Worm (Caenorhabditis elegans) whole organism, L4 larva: ENCODE results near the gene B0244.10.

Experiments used
- D1046.2 ChIP-seq: fragments of 200-800 bp; sonication (Bioruptor generic); IDR thresholded peaks from 2 replicates; pipeline ENCODE4 v1.3.6; 2022; ENCODE audit warnings: missing genetic modification characterization, missing compliant biosample characterization
- F37D6.2 ChIP-seq: sonication (generic microtip); optimal IDR thresholded peaks from 2 replicates; lab custom pipeline; 2016; ENCODE audit warnings: mild to moderate bottlenecking, missing genetic modification characterization, missing compliant biosample characterization
- Y105C5A.15 ChIP-seq: fragments of 200-800 bp; sonication (Bioruptor generic); IDR thresholded peaks from 2 replicates; pipeline ENCODE4 v1.3.6; 2022; ENCODE audit warnings: missing genetic modification characterization, missing compliant biosample characterization
- Y75B8A.6 ChIP-seq: fragments of 200-800 bp; sonication (Bioruptor generic); IDR thresholded peaks from 2 replicates; pipeline ENCODE4 v1.3.6; 2022; ENCODE audit warnings: missing genetic modification reagents, missing genetic modification characterization, missing compliant biosample characterization
- ZK337.2 ChIP-seq: fragments of 200-800 bp; sonication (Bioruptor generic); IDR thresholded peaks from 2 replicates; pipeline ENCODE4 v1.3.6; 2022; ENCODE audit warnings: missing genetic modification reagents, missing genetic modification characterization, missing compliant biosample characterization
- aha-1 ChIP-seq: fragments of 150-350 bp; peaks from one replicate; lab custom pipeline; 2014; ENCODE audit warnings: missing biosample characterization, missing genetic modification characterization
- aly-2 ChIP-seq: sonication (generic microtip); optimal IDR thresholded peaks from 2 replicates; lab custom pipeline; 2018; ENCODE audit warnings: missing biosample characterization, missing genetic modification characterization
- arid-1 ChIP-seq: fragments of 200-800 bp; sonication (Bioruptor generic); conservative IDR thresholded peaks from 2 replicates; pipeline ENCODE4 v1.3.6; 2022; ENCODE audit warnings: missing genetic modification reagents, missing genetic modification characterization, missing compliant biosample characterization
- attf-4 ChIP-seq: sonication (generic microtip); optimal IDR thresholded peaks from 3 replicates; lab custom pipeline; 2017; ENCODE audit warnings: missing biosample characterization, missing genetic modification characterization
- ceh-20 ChIP-seq: fragments of 200-800 bp; sonication (Bioruptor generic); IDR thresholded peaks from 2 replicates; pipeline ENCODE4 v1.3.6; 2022; ENCODE audit warnings: missing genetic modification reagents, missing genetic modification characterization, missing compliant biosample characterization
- ceh-62 ChIP-seq: sonication (generic microtip); optimal IDR thresholded peaks from 2 replicates; lab custom pipeline; 2017; ENCODE audit warnings: missing biosample characterization, missing genetic modification characterization
- ctbp-1 ChIP-seq: fragments of 200-800 bp; sonication (Bioruptor generic); IDR thresholded peaks from 2 replicates; pipeline ENCODE4 v1.3.6; 2022; ENCODE audit warnings: missing genetic modification reagents, missing genetic modification characterization, missing compliant biosample characterization
- daf-16 ChIP-seq, 3 experiments: sonication (generic microtip); optimal IDR thresholded peaks; 2 replicates each; lab custom pipeline; 2016 to 2017; ENCODE audit warnings: missing genetic modification characterization in 3 of 3, missing genetic modification reagents in 3 of 3, mild to moderate bottlenecking in 2 of 3, missing compliant biosample characterization in 2 of 3, missing biosample characterization in 1 of 3, moderate library complexity in 1 of 3
- dmd-6 ChIP-seq: fragments of 200-800 bp; sonication (Bioruptor generic); IDR thresholded peaks from 2 replicates; pipeline ENCODE4 v1.3.6; 2022; ENCODE audit warnings: missing genetic modification reagents, missing genetic modification characterization, missing compliant biosample characterization
- dmd-9 ChIP-seq: fragments of 200-800 bp; sonication (Bioruptor generic); IDR thresholded peaks from 2 replicates; pipeline ENCODE4 v1.3.6; 2022; ENCODE audit warnings: missing genetic modification reagents, missing genetic modification characterization, missing compliant biosample characterization
- dpl-1 ChIP-seq: fragments of 150-350 bp; optimal IDR thresholded peaks from 2 replicates; lab custom pipeline; 2014; ENCODE audit warnings: missing biosample characterization, missing genetic modification reagents, missing genetic modification characterization
- duxl-1 ChIP-seq: sonication (generic microtip); optimal IDR thresholded peaks from 2 replicates; lab custom pipeline; 2016; ENCODE audit warnings: mild to moderate bottlenecking, missing genetic modification characterization, moderate library complexity, missing compliant biosample characterization; ENCODE audit not compliant: poor library complexity
- egl-43 ChIP-seq: fragments of 200-800 bp; sonication (Bioruptor generic); IDR thresholded peaks from 2 replicates; pipeline ENCODE4 v1.3.6; 2022; ENCODE audit warnings: missing genetic modification reagents, missing genetic modification characterization, missing compliant biosample characterization
- fkh-10 ChIP-seq: fragments of 150-350 bp; optimal IDR thresholded peaks from 2 replicates; lab custom pipeline; 2014; ENCODE audit warnings: missing biosample characterization, missing genetic modification reagents, missing genetic modification characterization
- hif-1 ChIP-seq, 2 experiments: sonication (generic microtip); optimal IDR thresholded peaks; 2 replicates each; lab custom pipeline; 2016 to 2017; ENCODE audit warnings: missing compliant biosample characterization in 2 of 2, missing genetic modification characterization in 2 of 2, missing genetic modification reagents in 2 of 2, missing genotype in 2 of 2, mild to moderate bottlenecking in 1 of 2
- hlh-11 ChIP-seq: fragments of 200-800 bp; sonication (Bioruptor generic); optimal IDR thresholded peaks from 2 replicates; lab custom pipeline; 2018; ENCODE audit warnings: mild to moderate bottlenecking, missing genetic modification characterization, missing compliant biosample characterization
- hlh-30 ChIP-seq: sonication (generic microtip); optimal IDR thresholded peaks from 2 replicates; lab custom pipeline; 2017; ENCODE audit warnings: antibody characterized with exemption, mild to moderate bottlenecking, missing genetic modification characterization, missing compliant biosample characterization; ENCODE audit not compliant: insufficient read depth
- hmg-1.1 ChIP-seq: fragments of 200-800 bp; sonication (Bioruptor generic); IDR thresholded peaks from 2 replicates; pipeline ENCODE4 v1.3.6; 2022; ENCODE audit warnings: missing genetic modification reagents, missing genetic modification characterization, missing compliant biosample characterization
- lim-7 ChIP-seq: fragments of 200-800 bp; sonication (Bioruptor generic); IDR thresholded peaks from 2 replicates; pipeline ENCODE4 v1.3.6; 2022; ENCODE audit warnings: missing genetic modification characterization, missing compliant biosample characterization
- lin-38 ChIP-seq: fragments of 200-800 bp; sonication (Bioruptor generic); IDR thresholded peaks from 2 replicates; pipeline ENCODE4 v1.3.6; 2022; ENCODE audit warnings: missing genetic modification reagents, missing genetic modification characterization, missing compliant biosample characterization
- lir-3 ChIP-seq: sonication (generic microtip); optimal IDR thresholded peaks from 2 replicates; lab custom pipeline; 2016; ENCODE audit warnings: mild to moderate bottlenecking, missing genetic modification characterization, missing compliant biosample characterization
- lsy-2 ChIP-seq, 2 experiments: fragments of 150-350 bp in 1 of 2; sonication (generic microtip) in 1 of 2; optimal IDR thresholded peaks; 2 replicates each; lab custom pipeline; 2014 to 2017; ENCODE audit warnings: missing biosample characterization in 2 of 2, missing genetic modification characterization in 2 of 2
- madf-5 ChIP-seq, 2 experiments: fragments of 200-800 bp; sonication (Bioruptor generic); IDR thresholded peaks; 2 replicates each; pipeline ENCODE4 v1.3.6; 2022; ENCODE audit warnings: missing compliant biosample characterization in 2 of 2, missing genetic modification characterization in 2 of 2
- mdt-29 ChIP-seq: fragments of 200-800 bp; sonication (Bioruptor generic); IDR thresholded peaks from 2 replicates; pipeline ENCODE4 v1.3.6; 2022; ENCODE audit warnings: missing genetic modification reagents, missing genetic modification characterization, missing compliant biosample characterization
- mep-1 ChIP-seq: fragments of 150-350 bp; sonication (generic microtip); optimal IDR thresholded peaks from 3 replicates; lab custom pipeline; 2014; ENCODE audit warnings: missing biosample characterization, missing genetic modification characterization
- mes-2 ChIP-seq: sonication (generic microtip); optimal IDR thresholded peaks from 2 replicates; lab custom pipeline; 2016; ENCODE audit warnings: missing genotype, mild to moderate bottlenecking, missing genetic modification characterization, missing compliant biosample characterization; ENCODE audit not compliant: poor library complexity, severe bottlenecking
- mxl-3 ChIP-seq: fragments of 200-800 bp; sonication (Bioruptor generic); optimal IDR thresholded peaks from 2 replicates; lab custom pipeline; 2018; ENCODE audit warnings: mild to moderate bottlenecking, missing genetic modification characterization, missing compliant biosample characterization
- nhr-102 ChIP-seq: sonication (generic microtip); optimal IDR thresholded peaks from 2 replicates; lab custom pipeline; 2016; ENCODE audit warnings: mild to moderate bottlenecking, missing genetic modification characterization, moderate library complexity, missing compliant biosample characterization
- nhr-11 ChIP-seq: fragments of 150-350 bp; optimal IDR thresholded peaks from 2 replicates; lab custom pipeline; 2014; ENCODE audit warnings: missing biosample characterization, missing genetic modification characterization
- nhr-25 ChIP-seq: sonication (generic microtip); optimal IDR thresholded peaks from 2 replicates; lab custom pipeline; 2017; ENCODE audit warnings: missing genetic modification characterization, mild to moderate bottlenecking, missing compliant biosample characterization, antibody characterized with exemption, moderate library complexity, borderline replicate concordance; ENCODE audit not compliant: insufficient read depth
- nhr-6 ChIP-seq: fragments of 150-350 bp; optimal IDR thresholded peaks from 2 replicates; lab custom pipeline; 2014; ENCODE audit warnings: missing biosample characterization, missing genetic modification characterization
- nhr-76 ChIP-seq: fragments of 150-350 bp; optimal IDR thresholded peaks from 2 replicates; lab custom pipeline; 2014; ENCODE audit warnings: missing biosample characterization, missing genetic modification characterization
- rbr-2 ChIP-seq: sonication (generic microtip); optimal IDR thresholded peaks from 2 replicates; lab custom pipeline; 2016; ENCODE audit warnings: missing genotype, missing genetic modification characterization, missing compliant biosample characterization
- saeg-2 ChIP-seq: fragments of 200-800 bp; sonication (Bioruptor generic); IDR thresholded peaks from 2 replicates; pipeline ENCODE4 v1.3.6; 2022; ENCODE audit warnings: missing genetic modification reagents, missing genetic modification characterization, missing compliant biosample characterization
- snpc-1.2 ChIP-seq: fragments of 200-800 bp; sonication (Bioruptor generic); IDR thresholded peaks from 2 replicates; pipeline ENCODE4 v1.3.6; 2022; ENCODE audit warnings: missing genetic modification reagents, missing genetic modification characterization, missing compliant biosample characterization
- tra-1 ChIP-seq: fragments of 200-800 bp; sonication (Bioruptor generic); IDR thresholded peaks from 2 replicates; pipeline ENCODE4 v1.3.6; 2022; ENCODE audit warnings: missing genetic modification reagents, missing genetic modification characterization, missing compliant biosample characterization
- unc-62 ChIP-seq, 3 experiments: fragments of 150-350 bp in 1 of 3; sonication (generic microtip); optimal IDR thresholded peaks in 2 of 3; peaks in 1 of 3; 1 replicate in 1 of 3; 2 replicates in 2 of 3; lab custom pipeline; 2014 to 2017; ENCODE audit warnings: missing biosample characterization in 3 of 3, missing genetic modification characterization in 3 of 3, missing genetic modification reagents in 3 of 3, missing genotype in 1 of 3
- zfp-3 ChIP-seq: fragments of 200-800 bp; sonication (Bioruptor generic); conservative IDR thresholded peaks from 2 replicates; pipeline ENCODE4 v1.3.6; 2022; ENCODE audit warnings: missing genetic modification reagents, missing genetic modification characterization, missing compliant biosample characterization
- zip-11 ChIP-seq: fragments of 200-800 bp; sonication (Bioruptor generic); IDR thresholded peaks from 2 replicates; pipeline ENCODE4 v1.3.6; 2022; ENCODE audit warnings: missing genetic modification characterization, missing compliant biosample characterization

The B0244.10 gene

ce11 chrIII:5758519-5759099, 23.7 kb downstream of the B0244.10 start:
- TF ChIP-seq egl-43 (GFP tag; lab: Robert Waterston, UW) = 0 out of 2 replicates have a peak, but pooled peaks have one; percentile 29
- TF ChIP-seq tra-1 (GFP tag; lab: Robert Waterston, UW) = 0 out of 2 replicates have a peak, but pooled peaks have one; percentile 11
- peak; percentile 63 for TF ChIP-seq hlh-30 (tag; lab: Kevin White, UChicago)
- TF ChIP-seq dpl-1 = peak; percentile 21
- TF ChIP-seq Y105C5A.15 = no peak
- TF ChIP-seq fkh-10 = peak; percentile 85
- TF ChIP-seq aha-1 (tag; lab: Kevin White, UChicago) = peak; percentile 98
- TF ChIP-seq aly-2 = no peak
- no peak for TF ChIP-seq mdt-29 (GFP tag; lab: Robert Waterston, UW)
- TF ChIP-seq saeg-2 (GFP tag; lab: Robert Waterston, UW) = 0 out of 2 replicates have a peak, but pooled peaks have one; percentile 31
- peak; percentile 61 for TF ChIP-seq rbr-2
- TF ChIP-seq nhr-11 = peak; percentile 58
- TF ChIP-seq hmg-1.1 (GFP tag; lab: Robert Waterston, UW) = peak; percentile 44; the same call in 1 of the 2 replicates
- peak; percentile 44 for TF ChIP-seq F37D6.2 (tag; lab: Kevin White, UChicago)
- peak; percentile 59 for TF ChIP-seq mep-1 (tag; lab: Kevin White, UChicago)
- TF ChIP-seq unc-62 (GFP tag; optimal IDR thresholded peaks at IDR 0.05 in 1 of 2; lab: Kevin White, UChicago) = peak in 1 of 2 experiments; percentile 99
- TF ChIP-seq unc-62 (tag; optimal IDR thresholded peaks at IDR 0.05; lab: Kevin White, UChicago) = no peak
- TF ChIP-seq D1046.2 = no peak
- TF ChIP-seq zip-11 = no peak
- TF ChIP-seq ceh-20 (GFP tag; lab: Robert Waterston, UW) = peak; percentile 70; the same call in 1 of the 2 replicates
- 0 out of 2 replicates have a peak, but pooled peaks have one; percentile 28 for TF ChIP-seq zfp-3
- TF ChIP-seq dmd-6 (GFP tag; lab: Robert Waterston, UW) = peak; percentile 50
- TF ChIP-seq ctbp-1 = peak; percentile 84
- peak in 1 of 2 experiments; percentile 65 for TF ChIP-seq hif-1 (tag; optimal IDR thresholded peaks at IDR 0.05; lab: Kevin White, UChicago)
- peak; percentile 64 for TF ChIP-seq hlh-11 (tag; lab: Kevin White, UChicago)
- peak; percentile 20 for TF ChIP-seq mes-2 (tag; lab: Kevin White, UChicago)
- peak; percentile 58 to 66 for TF ChIP-seq lsy-2 (tag; optimal IDR thresholded peaks at IDR 0.05; lab: Kevin White, UChicago)
- no peak for TF ChIP-seq attf-4
- TF ChIP-seq, all 104 proteins: peak for 21

ce11 chrIII:5760721-5761120, 25.8 kb downstream of the B0244.10 start:
- TF ChIP-seq aha-1 (tag; lab: Kevin White, UChicago) = peak; percentile 85
- TF ChIP-seq ceh-62 (tag; lab: Kevin White, UChicago) = no peak
- TF ChIP-seq mes-2 (tag; lab: Kevin White, UChicago) = no peak
- TF ChIP-seq lsy-2 (tag; optimal IDR thresholded peaks at IDR 0.05; lab: Kevin White, UChicago) = peak in 1 of 2 experiments; percentile 28
- 0 out of 2 replicates have a peak, but pooled peaks have one; percentile 7 for TF ChIP-seq ctbp-1
- TF ChIP-seq unc-62 (GFP tag; optimal IDR thresholded peaks at IDR 0.05 in 1 of 2; lab: Kevin White, UChicago) = peak in 1 of 2 experiments; percentile 1
- TF ChIP-seq unc-62 (tag; optimal IDR thresholded peaks at IDR 0.05; lab: Kevin White, UChicago) = no peak

- TF ChIP-seq tra-1 (GFP tag; lab: Robert Waterston, UW) (peak; percentile 50), nhr-6 (tag; lab: Kevin White, UChicago) (no peak), lin-38 (peak; percentile 71), ZK337.2 (GFP tag; lab: Robert Waterston, UW) (no peak), madf-5 (GFP tag; IDR thresholded peaks at IDR 0.05; lab: Robert Waterston, UW) (0 out of 4 replicates have a peak, but pooled peaks of 1 of the 2 experiments have one; percentile 33), dmd-9 (GFP tag; lab: Robert Waterston, UW) (0 out of 2 replicates have a peak, but pooled peaks have one; percentile 14), lir-3 (tag; lab: Kevin White, UChicago) (no peak), nhr-25 (tag; lab: Kevin White, UChicago) (no peak), daf-16 (GFP tag; optimal IDR thresholded peaks at IDR 0.05; lab: Kevin White, UChicago) (peak in 1 of 2 experiments; percentile 39), daf-16 (tag; optimal IDR thresholded peaks at IDR 0.05; lab: Kevin White, UChicago) (no peak), snpc-1.2 (GFP tag; lab: Robert Waterston, UW) (peak; percentile 76), arid-1 (peak; percentile 10; the same call in 1 of the 2 replicates), Y75B8A.6 (peak; percentile 73; the same call in 1 of the 2 replicates), nhr-102 (tag; lab: Kevin White, UChicago) (peak; percentile 6), lim-7 (GFP tag; lab: Robert Waterston, UW) (peak; percentile 78), duxl-1 (no peak), mxl-3 (peak; percentile 50), nhr-76 (no peak), egl-43 (GFP tag; lab: Robert Waterston, UW) (peak; percentile 88)
Observed at ce11 chrIII:5761886-5762285, 26.9 kb downstream of the B0244.10 start.
